Worm (Caenorhabditis elegans): ENCODE results near the gene srsx-34.

DNA sequence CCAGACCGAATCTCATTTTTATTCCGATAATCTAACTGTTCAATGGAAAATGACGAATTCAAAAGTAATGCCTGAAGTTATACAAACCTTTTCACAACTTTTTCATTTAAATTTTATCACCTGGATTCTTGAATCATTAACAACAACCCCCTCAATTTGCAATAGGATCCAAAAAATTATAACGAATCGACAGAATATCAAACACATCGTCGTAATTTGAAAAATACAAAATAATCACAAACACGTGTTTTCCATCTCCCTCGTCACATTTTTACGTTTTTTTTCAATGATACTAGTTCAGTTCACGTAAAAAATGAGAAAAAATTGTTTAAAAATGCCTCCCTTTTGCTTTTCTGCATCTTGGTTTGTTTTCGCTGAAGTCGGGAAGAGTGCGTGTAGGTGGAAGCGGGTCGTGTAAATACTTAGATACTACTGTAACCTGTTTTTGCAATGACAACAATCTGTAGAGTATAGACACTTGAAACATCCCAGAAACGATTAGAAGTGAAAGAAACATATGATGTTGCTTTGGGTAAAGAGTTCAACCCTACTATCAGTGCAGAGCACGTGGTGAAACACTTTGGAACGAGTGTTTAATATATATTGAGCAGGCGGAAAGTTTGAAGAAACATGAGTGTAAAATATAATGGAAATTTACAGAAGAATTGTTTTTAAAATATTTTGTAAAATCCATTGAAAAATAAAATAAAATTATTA is 37.7 kb downstream of the srsx-34 start, which contains the start of gene oac-50:
- TF ChIP-seq rnt-1 (tag; optimal IDR thresholded peaks at IDR 0.05) = no peak
- no peak for TF ChIP-seq pat-9 (tag; optimal IDR thresholded peaks at IDR 0.05)
- no peak for TF ChIP-seq ama-1 (optimal IDR thresholded peaks at IDR 0.05)
- TF ChIP-seq sox-4 (tag; optimal IDR thresholded peaks at IDR 0.05) = no peak

Data from whole organism, late embryonic.